Fruit fly (Drosophila melanogaster) whole organism, embryonic: Measurements from ENCODE around the gene lute.

ENCODE experiments used
- Bdp1 ChIP-seq: fragments of 200-800 bp; sonication (Bioruptor generic); optimal IDR thresholded peaks from 3 replicates; lab custom pipeline; 2016; ENCODE audit warnings: missing biosample characterization, missing genetic modification characterization
- CG13775 ChIP-seq: fragments of 200-800 bp; sonication (Bioruptor generic); optimal IDR thresholded peaks from 3 replicates; lab custom pipeline; 2017; ENCODE audit warnings: missing biosample characterization, mild to moderate bottlenecking, missing genetic modification characterization
- CG17568 ChIP-seq: fragments of 200-800 bp; sonication (Bioruptor generic); optimal IDR thresholded peaks from 2 replicates; lab custom pipeline; 2018; ENCODE audit warnings: missing biosample characterization, mild to moderate bottlenecking, missing genetic modification characterization, moderate library complexity
- Dek ChIP-seq: fragments of 200-800 bp; sonication (Bioruptor generic); optimal IDR thresholded peaks from 3 replicates; lab custom pipeline; 2019; ENCODE audit warnings: missing biosample characterization, mild to moderate bottlenecking, missing genetic modification characterization, moderate library complexity
- ems ChIP-seq: fragments of 200-800 bp; sonication (Bioruptor generic); optimal IDR thresholded peaks from 3 replicates; lab custom pipeline; 2016; ENCODE audit warnings: missing biosample characterization, missing genetic modification characterization
- fd64A ChIP-seq: fragments of 200-800 bp; sonication (Bioruptor generic); optimal IDR thresholded peaks from 3 replicates; lab custom pipeline; 2018; ENCODE audit warnings: missing biosample characterization, mild to moderate bottlenecking, missing genetic modification characterization
- gt ChIP-seq: fragments of 200-800 bp; sonication (Bioruptor generic); IDR thresholded peaks from 2 replicates; pipeline ENCODE4 v1.3.6; 2022; ENCODE audit warnings: missing biosample characterization, missing genetic modification characterization
- hbn ChIP-seq: fragments of 200-800 bp; sonication (Bioruptor generic); IDR thresholded peaks from 2 replicates; pipeline ENCODE4 v1.3.6; 2022; ENCODE audit warnings: missing biosample characterization, missing genetic modification characterization; ENCODE audit not compliant: partially characterized antibody
- lmd ChIP-seq: fragments of 200-800 bp; sonication (Bioruptor generic); IDR thresholded peaks from 2 replicates; pipeline ENCODE4 v1.3.6; 2022; ENCODE audit warnings: missing biosample characterization, missing genetic modification characterization
- maf-S ChIP-seq: fragments of 200-800 bp; sonication (Bioruptor generic); optimal IDR thresholded peaks from 2 replicates; lab custom pipeline; 2016; ENCODE audit warnings: missing biosample characterization, missing genetic modification characterization
- stc ChIP-seq: fragments of 200-800 bp; sonication (Bioruptor generic); IDR thresholded peaks from 2 replicates; pipeline ENCODE4 v1.3.6; 2022; ENCODE audit warnings: missing biosample characterization, missing genetic modification characterization
- ttk ChIP-seq: fragments of 200-800 bp; sonication (Bioruptor generic); IDR thresholded peaks from 2 replicates; pipeline ENCODE4 v2.1.2; 2022; ENCODE audit warnings: missing biosample characterization, missing genetic modification characterization

- TF ChIP-seq fd64A (GFP tag; lab: Kevin White, UChicago) (no peak), lmd (GFP tag; lab: Robert Waterston, UW) (no peak), Dek (tag; lab: Kevin White, UChicago) (no peak), ems (no peak), Bdp1 (no peak), gt (GFP tag; lab: Robert Waterston, UW) (no peak), CG17568 (GFP tag; lab: Kevin White, UChicago) (no peak), hbn (GFP tag; lab: Robert Waterston, UW) (no peak), maf-S (GFP tag; lab: Kevin White, UChicago) (no peak), CG13775 (GFP tag; lab: Kevin White, UChicago) (no peak), stc (GFP tag; lab: Robert Waterston, UW) (no peak), ttk (GFP tag; lab: Robert Waterston, UW) (no peak)
These were observed 35.7 kb downstream of the lute start, which contains the start of gene CG5866 for dm6 chr3R:17415439-17415838.
